Worm (Caenorhabditis elegans) whole organism, L1 larva: ENCODE data around the gene F54H12.8.

ENCODE experiments used
- C04F5.9 ChIP-seq: sonication (generic microtip); optimal IDR thresholded peaks from 2 replicates; lab custom pipeline; 2016; ENCODE audit warnings: missing genetic modification characterization, missing compliant biosample characterization
- C34B4.2 ChIP-seq: sonication (generic microtip); optimal IDR thresholded peaks from 2 replicates; lab custom pipeline; 2017; ENCODE audit warnings: mild to moderate bottlenecking, missing genetic modification characterization, missing compliant biosample characterization
- F16B12.6 ChIP-seq: fragments of 150-350 bp; optimal IDR thresholded peaks from 2 replicates; lab custom pipeline; 2014; ENCODE audit warnings: missing biosample characterization, missing genetic modification characterization
- Y116A8C.19 ChIP-seq: sonication (generic microtip); optimal IDR thresholded peaks from 2 replicates; lab custom pipeline; 2016; ENCODE audit warnings: missing compliant biosample characterization, missing genetic modification characterization, borderline replicate concordance
- alr-1 ChIP-seq: fragments of 200-800 bp; sonication (Bioruptor generic); optimal IDR thresholded peaks from 2 replicates; lab custom pipeline; 2018; ENCODE audit warnings: borderline replicate concordance, mild to moderate bottlenecking, missing genetic modification characterization, missing compliant biosample characterization
- aly-2 ChIP-seq: fragments of 150-350 bp; optimal IDR thresholded peaks from 2 replicates; lab custom pipeline; 2014; ENCODE audit warnings: missing biosample characterization, missing genetic modification characterization
- ceh-63 ChIP-seq: fragments of 200-800 bp; sonication (Bioruptor generic); optimal IDR thresholded peaks from 2 replicates; lab custom pipeline; 2018; ENCODE audit warnings: mild to moderate bottlenecking, missing genetic modification characterization, missing compliant biosample characterization
- ceh-82 ChIP-seq, 3 experiments: fragments of 150-350 bp in 1 of 3; sonication (generic microtip) in 2 of 3; optimal IDR thresholded peaks; 2 replicates each; lab custom pipeline; 2014 to 2017; ENCODE audit warnings: missing biosample characterization in 3 of 3, missing genetic modification characterization in 3 of 3
- ceh-90 ChIP-seq: sonication (generic microtip); optimal IDR thresholded peaks from 2 replicates; lab custom pipeline; 2016; ENCODE audit warnings: missing genetic modification characterization, missing compliant biosample characterization
- dsc-1 ChIP-seq: sonication (generic microtip); optimal IDR thresholded peaks from 2 replicates; lab custom pipeline; 2016; ENCODE audit warnings: mild to moderate bottlenecking, missing genetic modification characterization, missing compliant biosample characterization
- efl-1 ChIP-seq, 4 experiments: fragments of 150-350 bp; optimal IDR thresholded peaks in 3 of 4; peaks in 1 of 4; 1 replicate in 1 of 4; 2 replicates in 3 of 4; lab custom pipeline; 2014; ENCODE audit warnings: missing biosample characterization in 2 of 4, missing genetic modification characterization in 2 of 4, missing genetic modification reagents in 2 of 4
- egl-13 ChIP-seq: sonication (generic microtip); optimal IDR thresholded peaks from 2 replicates; lab custom pipeline; 2016; ENCODE audit warnings: missing genotype, missing genetic modification reagents, missing genetic modification characterization, missing compliant biosample characterization
- elt-3 ChIP-seq, 6 experiments: fragments of 150-350 bp in 1 of 6; sonication (generic microtip); optimal IDR thresholded peaks; 2 replicates each; lab custom pipeline; 2017 to 2018; ENCODE audit warnings: missing biosample characterization in 6 of 6, missing genetic modification characterization in 6 of 6, inconsistent platforms in 1 of 6
- ets-5 ChIP-seq: fragments of 200-800 bp; sonication (Bioruptor generic); IDR thresholded peaks from 2 replicates; pipeline ENCODE4 v1.3.6; 2022; ENCODE audit warnings: missing genetic modification characterization, missing compliant biosample characterization
- fkh-10 ChIP-seq: sonication (generic microtip); optimal IDR thresholded peaks from 2 replicates; lab custom pipeline; 2017; ENCODE audit warnings: missing biosample characterization, missing genetic modification reagents, missing genetic modification characterization
- fkh-8 ChIP-seq: sonication (generic microtip); optimal IDR thresholded peaks from 2 replicates; lab custom pipeline; 2016; ENCODE audit warnings: mild to moderate bottlenecking, missing genetic modification characterization, missing compliant biosample characterization
- grh-1 ChIP-seq: fragments of 200-800 bp; sonication (Bioruptor generic); IDR thresholded peaks from 2 replicates; pipeline ENCODE4 v1.3.6; 2022; ENCODE audit warnings: missing genetic modification reagents, missing genetic modification characterization, missing compliant biosample characterization
- hlh-4 ChIP-seq: sonication (generic microtip); optimal IDR thresholded peaks from 2 replicates; lab custom pipeline; 2016; ENCODE audit warnings: mild to moderate bottlenecking, missing genetic modification characterization, missing compliant biosample characterization
- isw-1 ChIP-seq: fragments of 200-800 bp; sonication (Bioruptor generic); IDR thresholded peaks from 2 replicates; pipeline ENCODE4 v1.3.6; 2022; ENCODE audit warnings: missing genetic modification characterization, missing compliant biosample characterization
- jun-1 ChIP-seq: fragments of 150-350 bp; optimal IDR thresholded peaks from 2 replicates; lab custom pipeline; 2014; ENCODE audit warnings: missing biosample characterization, missing genetic modification reagents, missing genetic modification characterization
- lin-13 ChIP-seq: fragments of 150-350 bp; optimal IDR thresholded peaks from 2 replicates; lab custom pipeline; 2014; ENCODE audit warnings: missing biosample characterization, missing genetic modification reagents, missing genetic modification characterization
- lin-14 ChIP-seq: fragments of 200-800 bp; sonication (Bioruptor generic); optimal IDR thresholded peaks from 2 replicates; lab custom pipeline; 2018; ENCODE audit warnings: mild to moderate bottlenecking, missing genetic modification characterization, moderate library complexity, missing compliant biosample characterization
- lin-15B ChIP-seq: fragments of 150-350 bp; sonication (generic microtip); optimal IDR thresholded peaks from 3 replicates; lab custom pipeline; 2014; ENCODE audit warnings: missing biosample characterization, missing genetic modification characterization
- lin-35 ChIP-seq, 2 experiments: fragments of 150-350 bp; optimal IDR thresholded peaks; 2 replicates each; lab custom pipeline; 2014; ENCODE audit warnings: missing biosample characterization in 2 of 2, missing genetic modification characterization in 2 of 2, missing genetic modification reagents in 2 of 2
- lir-3 ChIP-seq: sonication (generic microtip); optimal IDR thresholded peaks from 2 replicates; lab custom pipeline; 2016; ENCODE audit warnings: mild to moderate bottlenecking, missing genetic modification characterization, moderate library complexity, missing compliant biosample characterization; ENCODE audit not compliant: poor library complexity
- mdl-1 ChIP-seq, 2 experiments: fragments of 150-350 bp; optimal IDR thresholded peaks; 2 replicates each; lab custom pipeline; 2014 to 2017; ENCODE audit warnings: missing biosample characterization in 2 of 2, missing genetic modification characterization in 2 of 2, inconsistent platforms in 1 of 2
- mef-2 ChIP-seq: fragments of 150-350 bp; optimal IDR thresholded peaks from 2 replicates; lab custom pipeline; 2014; ENCODE audit warnings: missing biosample characterization, missing genetic modification characterization
- mep-1 ChIP-seq: fragments of 150-350 bp; optimal IDR thresholded peaks from 2 replicates; lab custom pipeline; 2014; ENCODE audit warnings: missing biosample characterization, missing genetic modification characterization
- nhr-11 ChIP-seq: fragments of 150-350 bp; optimal IDR thresholded peaks from 2 replicates; lab custom pipeline; 2014; ENCODE audit warnings: missing biosample characterization, missing genetic modification characterization
- nhr-20 ChIP-seq: sonication (generic microtip); optimal IDR thresholded peaks from 2 replicates; lab custom pipeline; 2016; ENCODE audit warnings: mild to moderate bottlenecking, missing genetic modification characterization, missing compliant biosample characterization
- nhr-237 ChIP-seq: fragments of 150-350 bp; optimal IDR thresholded peaks from 2 replicates; lab custom pipeline; 2014; ENCODE audit warnings: missing biosample characterization, missing genetic modification characterization
- nhr-71 ChIP-seq: sonication (generic microtip); optimal IDR thresholded peaks from 2 replicates; lab custom pipeline; 2016; ENCODE audit warnings: mild to moderate bottlenecking, missing genetic modification characterization, moderate library complexity, missing compliant biosample characterization
- nhr-76 ChIP-seq: sonication (generic microtip); optimal IDR thresholded peaks from 2 replicates; lab custom pipeline; 2017; ENCODE audit warnings: missing biosample characterization, missing genetic modification characterization
- nhr-90 ChIP-seq: sonication (generic microtip); optimal IDR thresholded peaks from 2 replicates; lab custom pipeline; 2016; ENCODE audit warnings: mild to moderate bottlenecking, missing genetic modification characterization, missing compliant biosample characterization; ENCODE audit not compliant: poor library complexity
- pag-3 ChIP-seq: sonication (generic microtip); optimal IDR thresholded peaks from 2 replicates; lab custom pipeline; 2017; ENCODE audit warnings: missing genetic modification characterization, mild to moderate bottlenecking, missing compliant biosample characterization, antibody characterized with exemption, borderline replicate concordance; ENCODE audit not compliant: insufficient read depth
- pax-3 ChIP-seq: fragments of 200-800 bp; sonication (Bioruptor generic); optimal IDR thresholded peaks from 2 replicates; lab custom pipeline; 2018; ENCODE audit warnings: mild to moderate bottlenecking, missing genetic modification characterization, moderate library complexity, missing compliant biosample characterization
- pqm-1 ChIP-seq: sonication (generic microtip); optimal IDR thresholded peaks from 3 replicates; lab custom pipeline; 2017; ENCODE audit warnings: missing biosample characterization, missing genetic modification characterization
- snpc-4 ChIP-seq: fragments of 150-350 bp; optimal IDR thresholded peaks from 2 replicates; lab custom pipeline; 2014; ENCODE audit warnings: missing biosample characterization, missing genetic modification characterization
- snu-23 ChIP-seq: sonication (generic microtip); optimal IDR thresholded peaks from 2 replicates; lab custom pipeline; 2016; ENCODE audit warnings: missing genetic modification characterization, missing compliant biosample characterization
- swsn-7 ChIP-seq: sonication (generic microtip); optimal IDR thresholded peaks from 2 replicates; lab custom pipeline; 2016; ENCODE audit warnings: missing genetic modification characterization, missing compliant biosample characterization
- tbx-2 ChIP-seq: sonication (generic microtip); optimal IDR thresholded peaks from 2 replicates; lab custom pipeline; 2016; ENCODE audit warnings: missing genetic modification characterization, missing compliant biosample characterization
- unc-130 ChIP-seq: fragments of 150-350 bp; optimal IDR thresholded peaks from 2 replicates; lab custom pipeline; 2017; ENCODE audit warnings: missing biosample characterization, missing genetic modification characterization, inconsistent platforms
- unc-30 ChIP-seq: sonication (generic microtip); optimal IDR thresholded peaks from 2 replicates; lab custom pipeline; 2017; ENCODE audit warnings: missing biosample characterization, missing genetic modification characterization
- unc-86 ChIP-seq: sonication (generic microtip); optimal IDR thresholded peaks from 2 replicates; lab custom pipeline; 2016; ENCODE audit warnings: missing genetic modification characterization, missing compliant biosample characterization
- unc-98 ChIP-seq: fragments of 200-800 bp; sonication (Bioruptor generic); IDR thresholded peaks from 2 replicates; pipeline ENCODE4 v1.3.6; 2022; ENCODE audit warnings: missing genetic modification characterization, missing compliant biosample characterization
- vab-15 ChIP-seq: sonication (generic microtip); optimal IDR thresholded peaks from 2 replicates; lab custom pipeline; 2017; ENCODE audit warnings: missing genotype, mild to moderate bottlenecking, missing genetic modification characterization, missing compliant biosample characterization
- zag-1 ChIP-seq: fragments of 150-350 bp; optimal IDR thresholded peaks from 2 replicates; lab custom pipeline; 2014; ENCODE audit warnings: missing biosample characterization, missing genetic modification characterization
- zip-4 ChIP-seq: fragments of 200-800 bp; sonication (Bioruptor generic); optimal IDR thresholded peaks from 2 replicates; lab custom pipeline; 2018; ENCODE audit warnings: mild to moderate bottlenecking, missing genetic modification characterization, moderate library complexity, missing compliant biosample characterization
- ztf-11 ChIP-seq, 2 experiments: sonication (generic microtip); optimal IDR thresholded peaks; 2 replicates each; lab custom pipeline; 2016 to 2017; ENCODE audit warnings: missing genetic modification characterization in 2 of 2, missing biosample characterization in 1 of 2, missing compliant biosample characterization in 1 of 2
- ztf-4 ChIP-seq: fragments of 150-350 bp; optimal IDR thresholded peaks from 2 replicates; lab custom pipeline; 2014; ENCODE audit warnings: missing biosample characterization, missing genetic modification characterization

Gene F54H12.8

ce11 chrIII:7973201-7973767 lies 4.3 kb upstream of the F54H12.8 start, which contains the start of the genes eef-1B.1 and aco-2 (continued):
- TF ChIP-seq efl-1 (optimal IDR thresholded peaks at IDR 0.05; lab: Kevin White, UChicago) (peak; percentile 91 to 93), efl-1 (GFP tag; optimal IDR thresholded peaks at IDR 0.05 in 1 of 2; lab: Kevin White, UChicago) (peak; percentile 83 to 98), zag-1 (tag; lab: Kevin White, UChicago) (peak; percentile 2), nhr-11 (tag; lab: Kevin White, UChicago) (peak; percentile 43), zip-4 (GFP tag; lab: Kevin White, UChicago) (peak; percentile 83), C34B4.2 (tag; lab: Kevin White, UChicago) (no peak), mdl-1 (tag; optimal IDR thresholded peaks at IDR 0.05; lab: Kevin White, UChicago) (peak in 1 of 2 experiments; percentile 93), fkh-8 (tag; lab: Kevin White, UChicago) (peak; percentile 89), mep-1 (tag; lab: Kevin White, UChicago) (peak; percentile 91), aly-2 (tag; lab: Kevin White, UChicago) (peak; percentile 38), lin-15B (peak; percentile 84), nhr-20 (peak; percentile 97), Y116A8C.19 (tag; lab: Kevin White, UChicago) (no peak), mef-2 (peak; percentile 33), unc-30 (tag; lab: Kevin White, UChicago) (no peak), vab-15 (tag; lab: Kevin White, UChicago) (peak; percentile 33), snpc-4 (peak; percentile 85), ceh-90 (tag; lab: Kevin White, UChicago) (no peak), swsn-7 (tag; lab: Kevin White, UChicago) (peak; percentile 95), elt-3 (tag; optimal IDR thresholded peaks at IDR 0.05; lab: Kevin White, UChicago) (peak in 5 of 6 experiments; percentile 53 to 97 (median 75)), ceh-63 (no peak), egl-13 (tag; lab: Kevin White, UChicago) (peak; percentile 82), nhr-237 (tag; lab: Kevin White, UChicago) (peak; percentile 39), pax-3 (tag; lab: Kevin White, UChicago) (peak; percentile 78), dsc-1 (peak; percentile 98), lin-13 (peak; percentile 96), pqm-1 (tag; lab: Kevin White, UChicago) (no peak), isw-1 (GFP tag; lab: Robert Waterston, UW) (peak; percentile 89), jun-1 (peak; percentile 89), unc-130 (tag; lab: Kevin White, UChicago) (peak; percentile 98), nhr-90 (tag; lab: Kevin White, UChicago) (peak; percentile 95), tbx-2 (tag; lab: Kevin White, UChicago) (peak; percentile 95), ztf-4 (tag; lab: Kevin White, UChicago) (peak; percentile 89), ztf-11 (tag; optimal IDR thresholded peaks at IDR 0.05; lab: Kevin White, UChicago) (peak in 1 of 2 experiments; percentile 70), hlh-4 (tag; lab: Kevin White, UChicago) (no peak), ceh-82 (tag; optimal IDR thresholded peaks at IDR 0.05; lab: Kevin White, UChicago) (peak; percentile 88 to 95 (median 91)), nhr-71 (tag; lab: Kevin White, UChicago) (peak; percentile 96), unc-86 (tag; lab: Kevin White, UChicago) (peak; percentile 90), unc-98 (GFP tag; lab: Robert Waterston, UW) (no peak), snu-23 (peak; percentile 97), ets-5 (GFP tag; lab: Robert Waterston, UW) (no peak), fkh-10 (peak; percentile 43), F16B12.6 (tag; lab: Kevin White, UChicago) (peak; percentile 73), lin-14 (GFP tag; lab: Kevin White, UChicago) (peak; percentile 95), lin-35 (GFP tag; optimal IDR thresholded peaks at IDR 0.05; lab: Kevin White, UChicago) (peak; percentile 94 to 95), nhr-76 (tag; lab: Kevin White, UChicago) (no peak), grh-1 (GFP tag; lab: Robert Waterston, UW) (peak; percentile 88), C04F5.9 (tag; lab: Kevin White, UChicago) (peak; percentile 69), alr-1 (tag; lab: Kevin White, UChicago) (no peak), lir-3 (tag; lab: Kevin White, UChicago) (peak; percentile 63), pag-3 (tag; lab: Kevin White, UChicago) (no peak)
- TF ChIP-seq, all 84 proteins: peak for 62
